Fruit fly (Drosophila melanogaster) Kc167 (cell line): Measurements from ENCODE around the gene CG6793.

Experiments
- Myc ChIP-seq: fragments of >200 bp; optimal IDR thresholded peaks from 2 replicates; lab custom pipeline; 2017; ENCODE audit warnings: missing external identifiers
- Sin3A ChIP-seq: fragments of >200 bp; optimal IDR thresholded peaks from 2 replicates; lab custom pipeline; 2018; ENCODE audit warnings: missing external identifiers
- h ChIP-seq: fragments of >200 bp; optimal IDR thresholded peaks from 3 replicates; lab custom pipeline; 2018; ENCODE audit warnings: missing external identifiers
- insv ChIP-seq: fragments of >200 bp; optimal IDR thresholded peaks from 3 replicates; lab custom pipeline; 2018; ENCODE audit warnings: missing external identifiers
- psq ChIP-seq: fragments of >200 bp; optimal IDR thresholded peaks from 2 replicates; lab custom pipeline; 2017; ENCODE audit warnings: missing external identifiers
- ttk ChIP-seq: sonication (Bioruptor generic); optimal IDR thresholded peaks from 2 replicates; lab custom pipeline; 2017; ENCODE audit warnings: missing external identifiers

- TF ChIP-seq Myc (lab: Kevin White, UChicago) (no peak), insv (lab: Kevin White, UChicago) (no peak), psq (lab: Kevin White, UChicago) (no peak), ttk (no peak), h (lab: Kevin White, UChicago) (no peak), Sin3A (no peak)
Measured at dm6 chr3L:12062788-12063218, 20.6 kb downstream of the CG6793 start.
